Fruit fly (Drosophila melanogaster) whole organism, pupa: ENCODE results near the gene CG43082.

Experiments used
- CG34367 ChIP-seq: fragments of 200-800 bp; sonication (Bioruptor generic); optimal IDR thresholded peaks from 2 replicates; lab custom pipeline; 2018; ENCODE audit warnings: missing biosample characterization, mild to moderate bottlenecking, missing genetic modification characterization
- CG8159 ChIP-seq: fragments of 200-800 bp; sonication (Bioruptor generic); optimal IDR thresholded peaks from 3 replicates; lab custom pipeline; 2018; ENCODE audit warnings: missing biosample characterization, mild to moderate bottlenecking, missing genetic modification characterization, moderate library complexity
- CG9948 ChIP-seq: fragments of 200-800 bp; sonication (Bioruptor generic); optimal IDR thresholded peaks from 2 replicates; lab custom pipeline; 2018; ENCODE audit warnings: missing biosample characterization, mild to moderate bottlenecking, missing genetic modification characterization, moderate library complexity
- Pif1A ChIP-seq: fragments of 200-800 bp; sonication (Bioruptor generic); optimal IDR thresholded peaks from 3 replicates; lab custom pipeline; 2016; ENCODE audit warnings: missing biosample characterization, missing genetic modification characterization
- Pif1B ChIP-seq: fragments of 200-800 bp; sonication (Bioruptor generic); optimal IDR thresholded peaks from 3 replicates; lab custom pipeline; 2016; ENCODE audit warnings: missing biosample characterization, missing genetic modification characterization
- rn ChIP-seq: fragments of 200-800 bp; sonication (Bioruptor generic); IDR thresholded peaks from 2 replicates; pipeline ENCODE4 v1.3.6; 2022; ENCODE audit warnings: missing biosample characterization, missing genetic modification characterization

- TF ChIP-seq CG34367 (tag; lab: Kevin White, UChicago) (no peak), rn (GFP tag; lab: Robert Waterston, UW) (no peak), Pif1A (GFP tag; lab: Kevin White, UChicago) (no peak), CG9948 (tag; lab: Kevin White, UChicago) (no peak), CG8159 (tag; lab: Kevin White, UChicago) (no peak), Pif1B (no peak)
These were observed 41.9 kb downstream of the CG43082 start for dm6 chr3L:15703330-15704119.
